Worm (Caenorhabditis elegans) whole organism, early embryonic: ENCODE measurements around the gene F15G9.5.

ENCODE experiments used
- ama-1 ChIP-seq: fragments of 150-350 bp; optimal IDR thresholded peaks from 2 replicates; lab custom pipeline; 2014
- scrt-1 ChIP-seq: fragments of 200-800 bp; sonication (Bioruptor generic); IDR thresholded peaks from 2 replicates; pipeline ENCODE4 v1.3.6; 2022; ENCODE audit warnings: missing genetic modification characterization, missing compliant biosample characterization
- tbx-11 ChIP-seq: fragments of 200-800 bp; sonication (Bioruptor generic); IDR thresholded peaks from 2 replicates; pipeline ENCODE4 v1.3.6; 2022; ENCODE audit warnings: missing genetic modification characterization, missing compliant biosample characterization

DNA sequence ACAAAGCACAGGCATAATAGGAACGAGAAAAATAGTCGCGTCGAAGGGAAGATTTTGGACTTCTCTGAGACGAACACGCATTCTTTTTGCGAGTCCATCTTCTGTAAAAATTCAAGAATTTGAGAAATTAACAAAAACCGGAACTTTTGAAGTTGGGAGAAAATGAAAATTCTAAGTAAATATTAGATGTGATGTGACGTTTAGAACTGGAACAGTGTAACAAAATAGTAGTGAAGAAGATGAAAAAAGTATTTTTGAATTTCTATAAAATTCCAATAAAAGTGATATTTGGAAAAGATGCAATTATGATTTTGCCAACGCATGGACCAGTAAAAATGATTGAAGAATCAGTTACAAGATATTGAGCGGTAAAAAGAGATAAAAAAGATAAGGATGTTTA, 27.1 kb upstream of the F15G9.5 start, which contains the start of gene slc-17.9:
- TF ChIP-seq tbx-11 (GFP tag; lab: Robert Waterston, UW) (no peak), scrt-1 (no peak), ama-1 (lab: Kevin White, UChicago) (no peak)
